Fruit fly (Drosophila melanogaster) whole organism, pupa: ENCODE measurements around the gene CG4766.
A peak's percentile ranks its signal among the peaks of the same experiment; 100 is the strongest.

Source experiments
- CG14655 ChIP-seq: fragments of 200-800 bp; sonication (Bioruptor generic); optimal IDR thresholded peaks from 3 replicates; lab custom pipeline; 2017; ENCODE audit warnings: mild to moderate bottlenecking, missing biosample characterization, missing genetic modification reagents, missing genetic modification characterization
- CG15710 ChIP-seq: fragments of 200-800 bp; sonication (Bioruptor generic); optimal IDR thresholded peaks from 2 replicates; lab custom pipeline; 2018; ENCODE audit warnings: missing biosample characterization, mild to moderate bottlenecking, missing genetic modification characterization, moderate library complexity
- CG32121 ChIP-seq: fragments of 200-800 bp; sonication (Bioruptor generic); IDR thresholded peaks from 2 replicates; pipeline ENCODE4 v1.3.6; 2022; ENCODE audit warnings: missing biosample characterization, missing genetic modification characterization
- CG34367 ChIP-seq: fragments of 200-800 bp; sonication (Bioruptor generic); optimal IDR thresholded peaks from 2 replicates; lab custom pipeline; 2018; ENCODE audit warnings: missing biosample characterization, mild to moderate bottlenecking, missing genetic modification characterization
- D1 ChIP-seq: fragments of 200-800 bp; sonication (Bioruptor generic); optimal IDR thresholded peaks from 2 replicates; lab custom pipeline; 2018; ENCODE audit warnings: missing biosample characterization, mild to moderate bottlenecking, missing genetic modification characterization, moderate library complexity
- Ets98B ChIP-seq: fragments of 200-800 bp; sonication (Bioruptor generic); IDR thresholded peaks from 2 replicates; pipeline ENCODE4 v1.3.6; 2022; ENCODE audit warnings: missing biosample characterization, missing genetic modification characterization
- fd96Ca ChIP-seq: fragments of 200-800 bp; sonication (Bioruptor generic); IDR thresholded peaks from 3 replicates; pipeline ENCODE4 v1.3.6; 2022; ENCODE audit warnings: missing biosample characterization, missing genetic modification characterization

dm6 chrX:6027846-6028245 lies 27.2 kb upstream of the CG4766 start:
- TF ChIP-seq CG34367 (peak; percentile 56), D1 (no peak), CG15710 (tag; lab: Kevin White, UChicago) (peak; percentile 71), Ets98B (peak; percentile 72), fd96Ca (GFP tag; lab: Robert Waterston, UW) (peak; percentile 31; the same call in 1 of the 3 replicates), CG14655 (GFP tag; lab: Kevin White, UChicago) (peak; percentile 65), CG32121 (GFP tag; lab: Robert Waterston, UW) (peak; percentile 51; the same call in 1 of the 2 replicates)
